Fruit fly (Drosophila melanogaster): ENCODE measurements around the gene Dus4.
A peak's percentile ranks its signal among the peaks of the same experiment; 100 is the strongest.

Gene Dus4

DNA sequence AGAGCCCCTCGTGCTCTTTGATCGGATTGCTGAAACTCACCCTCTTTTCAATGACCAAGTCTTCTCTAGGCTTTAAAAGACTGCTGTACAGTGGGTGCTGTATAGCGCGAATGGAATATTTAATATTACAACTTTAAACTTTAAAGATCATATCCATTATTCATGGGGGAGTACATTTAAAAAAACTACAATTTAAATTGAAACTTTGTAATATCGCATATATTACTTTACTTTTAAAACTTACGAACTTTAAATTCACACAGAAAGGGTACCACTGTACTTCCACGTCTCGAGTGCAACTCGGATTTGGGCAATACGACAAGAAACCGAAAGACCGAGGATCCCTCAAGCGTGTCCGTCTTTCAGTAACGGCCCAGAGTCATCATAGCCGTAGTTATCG is 4.2 kb upstream of the Dus4 start, which contains the start of gene Phlpp (continued):
- TF ChIP-seq CG12659 (GFP tag; optimal IDR thresholded peaks at IDR 0.05), result no peak
- TF ChIP-seq sqz (GFP tag; optimal IDR thresholded peaks at IDR 0.05), result no peak
- TF ChIP-seq fd3F (GFP tag; optimal IDR thresholded peaks at IDR 0.05), result no peak
- peak; percentile 65 for TF ChIP-seq E2f1 (GFP tag; IDR thresholded peaks at IDR 0.05)
- TF ChIP-seq Trl (optimal IDR thresholded peaks at IDR 0.05), result no peak
- peak; percentile 32 for TF ChIP-seq Trl (GFP tag; optimal IDR thresholded peaks at IDR 0.05)
- TF ChIP-seq HHEX (GFP tag; optimal IDR thresholded peaks at IDR 0.05), result peak; percentile 8
- TF ChIP-seq Doc2 (GFP tag; IDR thresholded peaks at IDR 0.05), result no peak
- TF ChIP-seq slbo (GFP tag; IDR thresholded peaks at IDR 0.05), result no peak
- TF ChIP-seq lmd (GFP tag; IDR thresholded peaks at IDR 0.05), result peak; percentile 19; the same call in 1 of the 2 replicates
- no peak for TF ChIP-seq D (optimal IDR thresholded peaks at IDR 0.05)
- peak; percentile 41 for TF ChIP-seq D (GFP tag; optimal IDR thresholded peaks at IDR 0.05)
- no peak for TF ChIP-seq CG10274 (GFP tag; optimal IDR thresholded peaks at IDR 0.05)
- TF ChIP-seq CG4360 (GFP tag; IDR thresholded peaks at IDR 0.05), result 0 out of 2 replicates have a peak, but pooled peaks have one; percentile 24
- peak; percentile 25 for TF ChIP-seq Fer1 (GFP tag; optimal IDR thresholded peaks at IDR 0.05)
- peak; percentile 54; the same call in 1 of the 2 replicates for TF ChIP-seq H2.0 (GFP tag; IDR thresholded peaks at IDR 0.05)
- no peak for TF ChIP-seq da (GFP tag; optimal IDR thresholded peaks at IDR 0.05)
- peak; percentile 83 for TF ChIP-seq zfh1 (GFP tag; IDR thresholded peaks at IDR 0.05)
- peak in 1 of 3 experiments; percentile 46 for TF ChIP-seq lola (GFP tag; optimal IDR thresholded peaks at IDR 0.05)
- peak; percentile 47; the same call in 1 of the 3 replicates for TF ChIP-seq ase (GFP tag; IDR thresholded peaks at IDR 0.05)
- TF ChIP-seq CG10654 (GFP tag; optimal IDR thresholded peaks at IDR 0.05), result peak; percentile 9
- TF ChIP-seq CG10959 (GFP tag; IDR thresholded peaks at IDR 0.05), result peak; percentile 71
- TF ChIP-seq Rx (GFP tag; IDR thresholded peaks at IDR 0.05), result peak; percentile 59
- TF ChIP-seq Six4 (GFP tag; optimal IDR thresholded peaks at IDR 0.05), result peak; percentile 8
- peak; percentile 2 to 5 for TF ChIP-seq dpn (GFP tag; optimal IDR thresholded peaks at IDR 0.05)
- no peak for TF ChIP-seq Taf1 (GFP tag; IDR thresholded peaks at IDR 0.05)
- TF ChIP-seq Fer3 (tag; optimal IDR thresholded peaks at IDR 0.05), result peak; percentile 55
- TF ChIP-seq sob (GFP tag; IDR thresholded peaks at IDR 0.05), result peak; percentile 53; the same call in 1 of the 2 replicates
- TF ChIP-seq Mrtf (GFP tag; IDR thresholded peaks at IDR 0.05), result no peak
- peak; percentile 71 for TF ChIP-seq CG14710 (tag; optimal IDR thresholded peaks at IDR 0.05)
- TF ChIP-seq stc (GFP tag; IDR thresholded peaks at IDR 0.05), result 0 out of 2 replicates have a peak, but pooled peaks have one; percentile 39
- TF ChIP-seq CG14441 (GFP tag; IDR thresholded peaks at IDR 0.05), result peak; percentile 74
- TF ChIP-seq CG7556 (GFP tag; optimal IDR thresholded peaks at IDR 0.05), result peak; percentile 25
- TF ChIP-seq CG17359 (tag; optimal IDR thresholded peaks at IDR 0.05), result peak; percentile 68
- peak; percentile 40; the same call in 1 of the 3 replicates for TF ChIP-seq ken (GFP tag; IDR thresholded peaks at IDR 0.05)
- peak; percentile 69 for TF ChIP-seq dysf (GFP tag; IDR thresholded peaks at IDR 0.05)
- peak; percentile 60 for TF ChIP-seq sisA (GFP tag; IDR thresholded peaks at IDR 0.05)
- TF ChIP-seq sens (GFP tag), result peak; percentile 95
- TF ChIP-seq CG4854 (GFP tag; optimal IDR thresholded peaks at IDR 0.05), result no peak
- TF ChIP-seq CG30403 (GFP tag; optimal IDR thresholded peaks at IDR 0.05), result peak; percentile 57
- peak; percentile 89 for TF ChIP-seq Xrp1 (GFP tag; IDR thresholded peaks at IDR 0.05)
- peak; percentile 33 for TF ChIP-seq pum (GFP tag; optimal IDR thresholded peaks at IDR 0.05)
- TF ChIP-seq dmrt11E (tag; optimal IDR thresholded peaks at IDR 0.05), result peak; percentile 59
- peak; percentile 61 for TF ChIP-seq CG4707 (GFP tag; optimal IDR thresholded peaks at IDR 0.05)
- TF ChIP-seq CG10565 (GFP tag; optimal IDR thresholded peaks at IDR 0.05), result no peak
- TF ChIP-seq pan (optimal IDR thresholded peaks at IDR 0.05), result no peak
- peak in 1 of 2 experiments; percentile 58 for TF ChIP-seq pan (GFP tag; optimal IDR thresholded peaks at IDR 0.05 in 1 of 2, IDR thresholded peaks at IDR 0.05 in 1 of 2)
- TF ChIP-seq nerfin-1 (tag; optimal IDR thresholded peaks at IDR 0.05), result peak; percentile 29
- TF ChIP-seq nmo (GFP tag; optimal IDR thresholded peaks at IDR 0.05), result peak; percentile 22
- peak; percentile 31 for TF ChIP-seq unpg (GFP tag; optimal IDR thresholded peaks at IDR 0.05)
- TF ChIP-seq Elba2 (GFP tag; optimal IDR thresholded peaks at IDR 0.05), result peak; percentile 18
- TF ChIP-seq CG3281 (GFP tag; optimal IDR thresholded peaks at IDR 0.05), result no peak

Measured in whole organism, embryonic.